Worm (Caenorhabditis elegans): ENCODE measurements around the gene F14F8.14.

DNA sequence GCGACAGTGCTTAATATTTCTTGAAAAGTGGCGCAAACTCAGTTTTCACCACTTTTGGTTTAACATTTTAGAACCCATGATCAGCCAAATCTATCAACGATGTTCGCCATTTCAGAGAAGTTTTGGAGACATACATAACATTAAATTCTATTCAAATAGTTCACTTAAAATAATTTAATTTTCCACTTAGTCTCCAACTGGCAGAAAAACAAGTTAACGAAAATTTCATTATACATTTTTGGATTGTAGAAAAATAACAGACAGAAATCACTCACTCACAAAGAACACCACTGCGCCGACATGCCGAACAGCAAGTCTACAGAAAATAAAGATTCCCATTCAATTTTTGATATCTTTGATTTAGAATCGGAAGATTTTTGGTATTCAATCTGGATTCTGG is 13.4 kb upstream of the F14F8.14 start, which contains the start of gene srw-44:
- TF ChIP-seq ceh-82 (tag; optimal IDR thresholded peaks at IDR 0.05) (no peak), unc-62 (GFP tag; optimal IDR thresholded peaks at IDR 0.05) (no peak), nhr-237 (tag; optimal IDR thresholded peaks at IDR 0.05) (no peak), snpc-4 (tag; optimal IDR thresholded peaks at IDR 0.05) (no peak), lir-3 (tag; optimal IDR thresholded peaks at IDR 0.05; ENCODE audit: poor library complexity) (no peak), tbx-2 (tag; optimal IDR thresholded peaks at IDR 0.05) (no peak), aha-1 (tag; optimal IDR thresholded peaks at IDR 0.05) (no peak), elt-3 (tag; optimal IDR thresholded peaks at IDR 0.05) (no peak), lin-13 (GFP tag; optimal IDR thresholded peaks at IDR 0.05) (no peak), lin-39 (tag; optimal IDR thresholded peaks at IDR 0.05) (no peak), egl-13 (tag; optimal IDR thresholded peaks at IDR 0.05) (no peak), zag-1 (tag; optimal IDR thresholded peaks at IDR 0.05) (no peak), ama-1 (optimal IDR thresholded peaks at IDR 0.05) (no peak)
